Worm (Caenorhabditis elegans) whole organism, L2 larva: ENCODE results near the gene srd-4.

Source experiments
- alr-1 ChIP-seq: fragments of 150-350 bp; optimal IDR thresholded peaks from 2 replicates; lab custom pipeline; 2014; ENCODE audit warnings: missing biosample characterization, missing genetic modification characterization
- elt-1 ChIP-seq: fragments of 150-350 bp; optimal IDR thresholded peaks from 2 replicates; lab custom pipeline; 2014; ENCODE audit warnings: missing biosample characterization, missing genetic modification characterization
- nhr-237 ChIP-seq: fragments of 150-350 bp; optimal IDR thresholded peaks from 2 replicates; lab custom pipeline; 2014; ENCODE audit warnings: missing biosample characterization, missing genetic modification characterization
- peb-1 ChIP-seq: fragments of 150-350 bp; optimal IDR thresholded peaks from 2 replicates; lab custom pipeline; 2014; ENCODE audit warnings: missing biosample characterization, missing genetic modification characterization
- snpc-4 ChIP-seq: fragments of 150-350 bp; optimal IDR thresholded peaks from 2 replicates; lab custom pipeline; 2014; ENCODE audit warnings: missing biosample characterization, missing genetic modification characterization
- unc-39 ChIP-seq: fragments of 150-350 bp; optimal IDR thresholded peaks from 2 replicates; lab custom pipeline; 2014; ENCODE audit warnings: missing biosample characterization, missing genetic modification characterization
- unc-62 ChIP-seq: fragments of 150-350 bp; optimal IDR thresholded peaks from 2 replicates; lab custom pipeline; 2014; ENCODE audit warnings: missing biosample characterization, missing genetic modification reagents, missing genetic modification characterization

ce11 chrV:12199474-12199873, 14.7 kb downstream of the srd-4 start:
- TF ChIP-seq nhr-237 (tag; lab: Kevin White, UChicago) = no peak
- no peak for TF ChIP-seq snpc-4 (tag; lab: Kevin White, UChicago)
- no peak for TF ChIP-seq elt-1 (tag; lab: Kevin White, UChicago)
- TF ChIP-seq unc-39 = no peak
- TF ChIP-seq alr-1 = no peak
- TF ChIP-seq unc-62 (GFP tag; lab: Kevin White, UChicago) = no peak
- no peak for TF ChIP-seq peb-1 (tag; lab: Kevin White, UChicago)
